Worm (Caenorhabditis elegans): ENCODE data around the gene W06G6.11.

- TF ChIP-seq ztf-11 (tag; optimal IDR thresholded peaks at IDR 0.05) (no peak), lsy-2 (tag; optimal IDR thresholded peaks at IDR 0.05) (no peak), nhr-84 (tag; optimal IDR thresholded peaks at IDR 0.05) (no peak), aly-2 (tag; optimal IDR thresholded peaks at IDR 0.05) (no peak), unc-62 (GFP tag; optimal IDR thresholded peaks at IDR 0.05) (no peak), nhr-11 (tag; optimal IDR thresholded peaks at IDR 0.05) (no peak), ama-1 (optimal IDR thresholded peaks at IDR 0.05) (no peak)
Measured at ce11 chrV:16627962-16628361, 21.1 kb downstream of the W06G6.11 start, which contains the start of gene oac-53.

Measured in whole organism, L1 larva.